Worm (Caenorhabditis elegans) whole organism, young adult: ENCODE measurements around the gene srtx-1.

Experiments used
- B0019.2 ChIP-seq: fragments of 200-800 bp; sonication (Bioruptor generic); conservative IDR thresholded peaks from 2 replicates; pipeline ENCODE4 v1.3.6; 2022; ENCODE audit warnings: missing genetic modification reagents, missing genetic modification characterization, missing compliant biosample characterization
- B0261.1 ChIP-seq: sonication (generic microtip); optimal IDR thresholded peaks from 2 replicates; lab custom pipeline; 2016; ENCODE audit warnings: mild to moderate bottlenecking, missing genetic modification characterization, moderate library complexity, missing compliant biosample characterization
- D2030.7 ChIP-seq: fragments of 200-800 bp; sonication (Bioruptor generic); IDR thresholded peaks from 2 replicates; pipeline ENCODE4 v1.3.6; 2022; ENCODE audit warnings: missing genetic modification reagents, missing genetic modification characterization, missing compliant biosample characterization
- F33H1.4 ChIP-seq: fragments of 200-800 bp; sonication (Bioruptor generic); IDR thresholded peaks from 2 replicates; pipeline ENCODE4 v1.3.6; 2022; ENCODE audit warnings: missing genetic modification reagents, missing genetic modification characterization, missing compliant biosample characterization
- K12H6.12 ChIP-seq: fragments of 200-800 bp; sonication (Bioruptor generic); optimal IDR thresholded peaks from 2 replicates; lab custom pipeline; 2018; ENCODE audit warnings: mild to moderate bottlenecking, missing genetic modification characterization, missing compliant biosample characterization
- Y53F4B.3 ChIP-seq: fragments of 200-800 bp; sonication (Bioruptor generic); IDR thresholded peaks from 2 replicates; pipeline ENCODE4 v1.3.6; 2022; ENCODE audit warnings: missing genetic modification reagents, missing genetic modification characterization, missing compliant biosample characterization
- Y56A3A.18 ChIP-seq: fragments of 200-800 bp; sonication (Bioruptor generic); IDR thresholded peaks from 2 replicates; pipeline ENCODE4 v1.3.6; 2022; ENCODE audit warnings: missing genetic modification reagents, missing genetic modification characterization, missing compliant biosample characterization
- Y67H2A.10 ChIP-seq: fragments of 200-800 bp; sonication (Bioruptor generic); conservative IDR thresholded peaks from 2 replicates; pipeline ENCODE4 v1.3.6; 2022; ENCODE audit warnings: missing genetic modification reagents, missing genetic modification characterization, missing compliant biosample characterization
- Y79H2A.3 ChIP-seq: fragments of 200-800 bp; sonication (Bioruptor generic); conservative IDR thresholded peaks from 2 replicates; pipeline ENCODE4 v1.3.6; 2022; ENCODE audit warnings: missing genetic modification reagents, missing genetic modification characterization, missing compliant biosample characterization
- Y95B8A.8 ChIP-seq: fragments of 200-800 bp; sonication (Bioruptor generic); IDR thresholded peaks from 2 replicates; pipeline ENCODE4 v1.3.6; 2022; ENCODE audit warnings: missing genetic modification reagents, missing genetic modification characterization, missing compliant biosample characterization
- bed-1 ChIP-seq: fragments of 200-800 bp; sonication (Bioruptor generic); IDR thresholded peaks from 2 replicates; pipeline ENCODE4 v1.3.6; 2022; ENCODE audit warnings: missing genetic modification reagents, missing genetic modification characterization, missing compliant biosample characterization
- ccch-3 ChIP-seq: fragments of 200-800 bp; sonication (Bioruptor generic); optimal IDR thresholded peaks from 2 replicates; lab custom pipeline; 2018; ENCODE audit warnings: mild to moderate bottlenecking, missing genetic modification characterization, missing compliant biosample characterization
- ceh-79 ChIP-seq: sonication (generic microtip); optimal IDR thresholded peaks from 2 replicates; lab custom pipeline; 2017; ENCODE audit warnings: mild to moderate bottlenecking, missing genetic modification characterization, missing compliant biosample characterization
- ceh-91 ChIP-seq: fragments of 200-800 bp; sonication (Bioruptor generic); IDR thresholded peaks from 2 replicates; pipeline ENCODE4 v1.3.6; 2022; ENCODE audit warnings: missing genetic modification reagents, missing genetic modification characterization, missing compliant biosample characterization
- efl-1 ChIP-seq: fragments of 150-350 bp; optimal IDR thresholded peaks from 2 replicates; lab custom pipeline; 2014; ENCODE audit warnings: missing biosample characterization, missing genetic modification reagents, missing genetic modification characterization
- egl-18 ChIP-seq: fragments of 200-800 bp; sonication (Bioruptor generic); IDR thresholded peaks from 2 replicates; pipeline ENCODE4 v1.3.6; 2022; ENCODE audit warnings: missing genetic modification reagents, missing genetic modification characterization, missing compliant biosample characterization
- egrh-3 ChIP-seq: fragments of 200-800 bp; sonication (Bioruptor generic); IDR thresholded peaks from 2 replicates; pipeline ENCODE4 v1.3.6; 2022; ENCODE audit warnings: missing genetic modification reagents, missing genetic modification characterization, missing compliant biosample characterization
- ekl-4 ChIP-seq: fragments of 200-800 bp; sonication (Bioruptor generic); IDR thresholded peaks from 2 replicates; pipeline ENCODE4 v1.3.6; 2022; ENCODE audit warnings: missing genetic modification reagents, missing genetic modification characterization, missing compliant biosample characterization
- hlh-26 ChIP-seq: fragments of 200-800 bp; sonication (Bioruptor generic); conservative IDR thresholded peaks from 2 replicates; pipeline ENCODE4 v1.3.6; 2022; ENCODE audit warnings: missing genetic modification reagents, missing genetic modification characterization, missing compliant biosample characterization
- hmg-20 ChIP-seq: fragments of 200-800 bp; sonication (Bioruptor generic); IDR thresholded peaks from 2 replicates; pipeline ENCODE4 v1.3.6; 2022; ENCODE audit warnings: missing genetic modification reagents, missing genetic modification characterization, missing compliant biosample characterization
- hsf-1 ChIP-seq: fragments of 200-800 bp; sonication (Bioruptor generic); IDR thresholded peaks from 2 replicates; pipeline ENCODE4 v1.3.6; 2022; ENCODE audit warnings: missing genetic modification reagents, missing genetic modification characterization, missing compliant biosample characterization
- lin-26 ChIP-seq: fragments of 200-800 bp; sonication (Bioruptor generic); IDR thresholded peaks from 2 replicates; pipeline ENCODE4 v1.3.6; 2022; ENCODE audit warnings: missing genetic modification reagents, missing genetic modification characterization, missing compliant biosample characterization
- lin-54 ChIP-seq: fragments of 200-800 bp; sonication (Bioruptor generic); optimal IDR thresholded peaks from 2 replicates; lab custom pipeline; 2018; ENCODE audit warnings: mild to moderate bottlenecking, missing genetic modification characterization, missing compliant biosample characterization
- lir-1 ChIP-seq: fragments of 200-800 bp; sonication (Bioruptor generic); conservative IDR thresholded peaks from 2 replicates; pipeline ENCODE4 v1.3.6; 2022; ENCODE audit warnings: missing genetic modification reagents, missing genetic modification characterization, missing compliant biosample characterization
- lsl-1 ChIP-seq: fragments of 200-800 bp; sonication (Bioruptor generic); optimal IDR thresholded peaks from 2 replicates; lab custom pipeline; 2018; ENCODE audit warnings: mild to moderate bottlenecking, missing genetic modification characterization, moderate library complexity, missing compliant biosample characterization
- madf-3 ChIP-seq: fragments of 200-800 bp; sonication (Bioruptor generic); IDR thresholded peaks from 2 replicates; pipeline ENCODE4 v1.3.6; 2022; ENCODE audit warnings: missing genetic modification reagents, missing genetic modification characterization, missing compliant biosample characterization
- mxl-1 ChIP-seq: sonication (generic microtip); optimal IDR thresholded peaks from 2 replicates; lab custom pipeline; 2016; ENCODE audit warnings: missing genetic modification characterization, missing compliant biosample characterization
- nhr-27 ChIP-seq: fragments of 200-800 bp; sonication (Bioruptor generic); optimal IDR thresholded peaks from 2 replicates; lab custom pipeline; 2018; ENCODE audit warnings: mild to moderate bottlenecking, missing genetic modification characterization, moderate library complexity, missing compliant biosample characterization
- pha-4 ChIP-seq: fragments of 150-350 bp; sonication (generic microtip); optimal IDR thresholded peaks from 2 replicates; lab custom pipeline; 2014; ENCODE audit warnings: missing biosample characterization, missing genetic modification reagents, missing genetic modification characterization
- rcor-1 ChIP-seq: fragments of 200-800 bp; sonication (Bioruptor generic); IDR thresholded peaks from 2 replicates; pipeline ENCODE4 v1.3.6; 2022; ENCODE audit warnings: missing genetic modification reagents, missing genetic modification characterization, missing compliant biosample characterization
- rec-8 ChIP-seq, 2 experiments: sonication (generic microtip); optimal IDR thresholded peaks; 2 replicates each; lab custom pipeline; 2016; ENCODE audit warnings: mild to moderate bottlenecking in 2 of 2, missing genetic modification characterization in 2 of 2, missing genetic modification reagents in 2 of 2, missing genotype in 2 of 2, missing biosample characterization in 1 of 2, missing compliant biosample characterization in 1 of 2, moderate library complexity in 1 of 2
- snpc-1.3 ChIP-seq: sonication (generic microtip); optimal IDR thresholded peaks from 2 replicates; lab custom pipeline; 2017; ENCODE audit warnings: missing genetic modification characterization, mild to moderate bottlenecking, missing compliant biosample characterization, antibody characterized with exemption, moderate library complexity, missing genotype, missing genetic modification reagents; ENCODE audit not compliant: insufficient read depth
- snpc-4 ChIP-seq, 5 experiments: fragments of 150-350 bp in 1 of 5; sonication (generic microtip) in 4 of 5; optimal IDR thresholded peaks; 2 replicates each; lab custom pipeline; 2014 to 2018; ENCODE audit warnings: missing genetic modification characterization in 5 of 5, missing biosample characterization in 3 of 5, antibody characterized with exemption in 2 of 5, mild to moderate bottlenecking in 2 of 5, missing compliant biosample characterization in 2 of 5, missing genotype in 2 of 5, moderate library complexity in 2 of 5, missing genetic modification reagents in 1 of 5
- unc-62 ChIP-seq: fragments of 150-350 bp; optimal IDR thresholded peaks from 2 replicates; lab custom pipeline; 2014; ENCODE audit warnings: missing biosample characterization, missing genetic modification reagents, missing genetic modification characterization
- zim-3 ChIP-seq: sonication (generic microtip); optimal IDR thresholded peaks from 2 replicates; lab custom pipeline; 2017; ENCODE audit warnings: mild to moderate bottlenecking, missing genetic modification characterization, moderate library complexity, missing compliant biosample characterization
- ztf-26 ChIP-seq: sonication (generic microtip); optimal IDR thresholded peaks from 2 replicates; lab custom pipeline; 2017; ENCODE audit warnings: missing genetic modification characterization, missing compliant biosample characterization
- ztf-6 ChIP-seq: fragments of 200-800 bp; sonication (Bioruptor generic); IDR thresholded peaks from 2 replicates; pipeline ENCODE4 v1.3.6; 2022; ENCODE audit warnings: missing genetic modification reagents, missing genetic modification characterization, missing compliant biosample characterization

srtx-1 gene

ce11 chrIV:7447556-7447955 is 26.5 kb downstream of the srtx-1 start, which contains the start of gene B0496.2:
B0496.2 (plus strand) TSS chrIV:7447856.
- TF ChIP-seq Y67H2A.10 (GFP tag; lab: Robert Waterston, UW) = no peak
- TF ChIP-seq ceh-79 (tag; lab: Kevin White, UChicago) = no peak
- no peak for TF ChIP-seq egrh-3 (GFP tag; lab: Robert Waterston, UW)
- TF ChIP-seq, all 124 proteins: peak for 0

ce11 chrIV:7451345-7451744 is 30.3 kb downstream of the srtx-1 start, which contains the start of gene tes-1:
tes-1 (minus strand) TSS chrIV:7451445.
- no peak for TF ChIP-seq rcor-1 (GFP tag; lab: Robert Waterston, UW)
- no peak for TF ChIP-seq egl-18
- no peak for TF ChIP-seq Y79H2A.3 (GFP tag; lab: Robert Waterston, UW)
- no peak for TF ChIP-seq D2030.7
- no peak for TF ChIP-seq madf-3
- no peak for TF ChIP-seq Y67H2A.10 (GFP tag; lab: Robert Waterston, UW)
- no peak for TF ChIP-seq Y56A3A.18 (GFP tag; lab: Robert Waterston, UW)
- TF ChIP-seq zim-3 (tag; lab: Kevin White, UChicago) = no peak
- no peak for TF ChIP-seq nhr-27 (tag; lab: Kevin White, UChicago)
- TF ChIP-seq efl-1 (GFP tag; lab: Kevin White, UChicago) = no peak
- no peak for TF ChIP-seq pha-4 (tag; lab: Kevin White, UChicago)
- no peak for TF ChIP-seq ztf-26 (tag; lab: Kevin White, UChicago)
- TF ChIP-seq bed-1 (GFP tag; lab: Robert Waterston, UW) = no peak
- TF ChIP-seq hmg-20 (GFP tag; lab: Robert Waterston, UW) = no peak
- no peak for TF ChIP-seq ztf-6
- no peak for TF ChIP-seq hlh-26 (GFP tag; lab: Robert Waterston, UW)
- TF ChIP-seq Y95B8A.8 = no peak
- TF ChIP-seq, all 124 proteins: peak for 0

- TF ChIP-seq lsl-1 (GFP tag; lab: Kevin White, UChicago) = no peak
- TF ChIP-seq lir-1 = no peak
- no peak for TF ChIP-seq B0261.1
- no peak for TF ChIP-seq hsf-1
- no peak for TF ChIP-seq K12H6.12 (tag; lab: Kevin White, UChicago)
- no peak for TF ChIP-seq unc-62 (GFP tag; lab: Kevin White, UChicago)
- no peak for TF ChIP-seq rcor-1 (GFP tag; lab: Robert Waterston, UW)
- no peak for TF ChIP-seq snpc-4 (GFP tag; optimal IDR thresholded peaks at IDR 0.05; lab: Kevin White, UChicago)
- TF ChIP-seq snpc-4 (tag; optimal IDR thresholded peaks at IDR 0.05; lab: Kevin White, UChicago) = no peak
- no peak for TF ChIP-seq B0019.2
- no peak for TF ChIP-seq Y79H2A.3 (GFP tag; lab: Robert Waterston, UW)
- TF ChIP-seq ekl-4 = no peak
- no peak for TF ChIP-seq mxl-1
- no peak for TF ChIP-seq ceh-91 (GFP tag; lab: Robert Waterston, UW)
- no peak for TF ChIP-seq snpc-1.3
- TF ChIP-seq lin-54 = no peak
- TF ChIP-seq ccch-3 (GFP tag; lab: Kevin White, UChicago) = no peak
- TF ChIP-seq Y53F4B.3 (GFP tag; lab: Robert Waterston, UW) = no peak
- TF ChIP-seq F33H1.4 = no peak
- no peak for TF ChIP-seq rec-8 (tag; optimal IDR thresholded peaks at IDR 0.05; lab: Kevin White, UChicago)
- no peak for TF ChIP-seq lin-26 (GFP tag; lab: Robert Waterston, UW)
Observed at ce11 chrIV:7453661-7454159, 32.7 kb downstream of the srtx-1 start.
